Worm (Caenorhabditis elegans): ENCODE data around the gene polq-1.

- no peak for TF ChIP-seq hlh-6 (tag; optimal IDR thresholded peaks at IDR 0.05)
- no peak for TF ChIP-seq pros-1 (tag; optimal IDR thresholded peaks at IDR 0.05)
- no peak for TF ChIP-seq ets-4 (tag; optimal IDR thresholded peaks at IDR 0.05)
- TF ChIP-seq pha-4 (tag; optimal IDR thresholded peaks at IDR 0.05): no peak
- no peak for TF ChIP-seq ceh-14 (tag; optimal IDR thresholded peaks at IDR 0.05)
Observed at ce11 chrIII:5832442-5832841, 29.5 kb upstream of the polq-1 start.

All from whole organism, late embryonic.